Fruit fly (Drosophila melanogaster) whole organism, embryonic: ENCODE data around the gene CG42784.

Experiments
- Aef1 ChIP-seq: fragments of 200-800 bp; sonication (Bioruptor generic); IDR thresholded peaks from 3 replicates; pipeline ENCODE4 v1.3.6; 2022; ENCODE audit warnings: missing biosample characterization, missing genetic modification characterization
- Atf3 ChIP-seq: fragments of 200-800 bp; sonication (Bioruptor generic); optimal IDR thresholded peaks from 3 replicates; lab custom pipeline; 2016; ENCODE audit warnings: missing biosample characterization, missing genetic modification characterization
- CG10979 ChIP-seq: fragments of 200-800 bp; sonication (Bioruptor generic); optimal IDR thresholded peaks from 2 replicates; lab custom pipeline; 2018; ENCODE audit warnings: missing biosample characterization, mild to moderate bottlenecking, missing genetic modification characterization, moderate library complexity
- CG13424 ChIP-seq: fragments of 200-800 bp; sonication (Bioruptor generic); optimal IDR thresholded peaks from 2 replicates; lab custom pipeline; 2019; ENCODE audit warnings: missing biosample characterization, mild to moderate bottlenecking, missing genetic modification characterization, moderate library complexity
- CG13894 ChIP-seq: fragments of 200-800 bp; sonication (Bioruptor generic); optimal IDR thresholded peaks from 3 replicates; lab custom pipeline; 2018; ENCODE audit warnings: missing biosample characterization, mild to moderate bottlenecking, missing genetic modification characterization, moderate library complexity
- CG1647 ChIP-seq: fragments of 200-800 bp; sonication (Bioruptor generic); optimal IDR thresholded peaks from 3 replicates; lab custom pipeline; 2016; ENCODE audit warnings: missing biosample characterization, missing genetic modification characterization
- CG16815 ChIP-seq: fragments of 200-800 bp; sonication (Bioruptor generic); optimal IDR thresholded peaks from 3 replicates; lab custom pipeline; 2017; ENCODE audit warnings: missing biosample characterization, mild to moderate bottlenecking, missing genetic modification characterization
- CG18599 ChIP-seq: fragments of 200-800 bp; sonication (Bioruptor generic); optimal IDR thresholded peaks from 3 replicates; lab custom pipeline; 2017; ENCODE audit warnings: missing biosample characterization, missing genetic modification characterization, mild to moderate bottlenecking, moderate library complexity, missing genetic modification reagents
- CG2199 ChIP-seq: fragments of 200-800 bp; sonication (Bioruptor generic); IDR thresholded peaks from 3 replicates; pipeline ENCODE4 v1.3.6; 2022; ENCODE audit warnings: missing biosample characterization, missing genetic modification characterization
- CG2875 ChIP-seq: fragments of 200-800 bp; sonication (Bioruptor generic); optimal IDR thresholded peaks from 2 replicates; lab custom pipeline; 2017; ENCODE audit warnings: missing biosample characterization, mild to moderate bottlenecking, missing genetic modification characterization, missing genetic modification reagents
- CG43689 ChIP-seq: fragments of 200-800 bp; sonication (Bioruptor generic); IDR thresholded peaks from 2 replicates; pipeline ENCODE4 v1.3.6; 2022; ENCODE audit warnings: missing biosample characterization, missing genetic modification characterization
- CG7839 ChIP-seq: fragments of 200-800 bp; sonication (Bioruptor generic); optimal IDR thresholded peaks from 3 replicates; lab custom pipeline; 2018; ENCODE audit warnings: missing biosample characterization, mild to moderate bottlenecking, missing genetic modification characterization, moderate library complexity
- CTCF ChIP-seq: fragments of 200-800 bp; sonication (Bioruptor generic); optimal IDR thresholded peaks from 2 replicates; lab custom pipeline; 2017; ENCODE audit warnings: missing biosample characterization, mild to moderate bottlenecking, missing genetic modification characterization, moderate library complexity
- Deaf1 ChIP-seq: fragments of 200-800 bp; optimal IDR thresholded peaks from 3 replicates; lab custom pipeline; 2019; ENCODE audit warnings: missing biosample characterization, mild to moderate bottlenecking, missing genetic modification characterization, moderate library complexity
- Drgx ChIP-seq: fragments of 200-800 bp; sonication (Bioruptor generic); IDR thresholded peaks from 2 replicates; pipeline ENCODE4 v1.3.6; 2022; ENCODE audit warnings: missing biosample characterization, missing genetic modification characterization
- Gsc ChIP-seq: fragments of 200-800 bp; sonication (Bioruptor generic); IDR thresholded peaks from 2 replicates; pipeline ENCODE4 v1.3.6; 2022; ENCODE audit warnings: missing biosample characterization, missing genetic modification characterization
- HLH4C ChIP-seq: fragments of 200-800 bp; sonication (Bioruptor generic); IDR thresholded peaks from 3 replicates; pipeline ENCODE4 v1.3.6; 2022; ENCODE audit warnings: missing biosample characterization, missing genetic modification characterization; ENCODE audit not compliant: partially characterized antibody
- HmgD ChIP-seq: fragments of 200-800 bp; sonication (Bioruptor generic); optimal IDR thresholded peaks from 3 replicates; lab custom pipeline; 2016; ENCODE audit warnings: missing biosample characterization, missing genetic modification characterization
- Max ChIP-seq: fragments of 200-800 bp; sonication (Bioruptor generic); optimal IDR thresholded peaks from 2 replicates; lab custom pipeline; 2016; ENCODE audit warnings: missing biosample characterization, mild to moderate bottlenecking, missing genetic modification characterization
- Med ChIP-seq: fragments of 200-800 bp; sonication (Bioruptor generic); peaks from one replicate; lab custom pipeline; 2016; ENCODE audit warnings: missing biosample characterization, missing genetic modification characterization, mild to moderate bottlenecking, inconsistent platforms, moderate library complexity
- Mes4 ChIP-seq: fragments of 200-800 bp; sonication (Bioruptor generic); optimal IDR thresholded peaks from 2 replicates; lab custom pipeline; 2016; ENCODE audit warnings: missing biosample characterization, missing genetic modification characterization
- Ravus ChIP-seq: fragments of 200-800 bp; sonication (Bioruptor generic); IDR thresholded peaks from 2 replicates; pipeline ENCODE4 v1.3.6; 2022; ENCODE audit warnings: missing biosample characterization, missing genetic modification characterization
- Rfx ChIP-seq: fragments of 200-800 bp; sonication (Bioruptor generic); IDR thresholded peaks from 2 replicates; pipeline ENCODE4 v1.3.6; 2022; ENCODE audit warnings: missing biosample characterization, missing genetic modification characterization
- ap ChIP-seq: fragments of 200-800 bp; sonication (Bioruptor generic); IDR thresholded peaks from 2 replicates; pipeline ENCODE4 v1.3.6; 2022; ENCODE audit warnings: missing biosample characterization, missing genetic modification characterization
- bsh ChIP-seq, 2 experiments: fragments of 200-800 bp; sonication (Bioruptor generic); optimal IDR thresholded peaks; 2 replicates each; lab custom pipeline; 2017 to 2018; ENCODE audit warnings: mild to moderate bottlenecking in 2 of 2, missing biosample characterization in 2 of 2, missing genetic modification characterization in 2 of 2, moderate library complexity in 1 of 2
- chinmo ChIP-seq: fragments of 200-800 bp; sonication (Bioruptor generic); IDR thresholded peaks from 4 replicates; pipeline ENCODE4 v1.3.6; 2022; ENCODE audit warnings: missing biosample characterization, missing genetic modification characterization; ENCODE audit not compliant: partially characterized antibody
- dmrt11E ChIP-seq: fragments of 200-800 bp; sonication (Bioruptor generic); optimal IDR thresholded peaks from 3 replicates; lab custom pipeline; 2018; ENCODE audit warnings: missing biosample characterization, mild to moderate bottlenecking, missing genetic modification characterization, moderate library complexity
- dysf ChIP-seq: fragments of 200-800 bp; sonication (Bioruptor generic); IDR thresholded peaks from 3 replicates; pipeline ENCODE4 v1.3.6; 2022; ENCODE audit warnings: missing biosample characterization, missing genetic modification characterization
- fd64A ChIP-seq: fragments of 200-800 bp; sonication (Bioruptor generic); optimal IDR thresholded peaks from 3 replicates; lab custom pipeline; 2018; ENCODE audit warnings: missing biosample characterization, mild to moderate bottlenecking, missing genetic modification characterization
- ham ChIP-seq: fragments of 200-800 bp; sonication (Bioruptor generic); IDR thresholded peaks from 2 replicates; pipeline ENCODE4 v1.3.6; 2022; ENCODE audit warnings: missing biosample characterization, missing genetic modification characterization
- nom ChIP-seq: fragments of 200-800 bp; sonication (Bioruptor generic); optimal IDR thresholded peaks from 2 replicates; lab custom pipeline; 2017; ENCODE audit warnings: missing biosample characterization, missing genetic modification characterization, mild to moderate bottlenecking, moderate library complexity, missing genetic modification reagents
- prd ChIP-seq, 3 experiments: fragments of >200 bp in 2 of 3; fragments of 200-800 bp in 1 of 3; sonication (Bioruptor generic) in 1 of 3; optimal IDR thresholded peaks in 2 of 3; IDR thresholded peaks in 1 of 3; 2 replicates in 2 of 3; 3 replicates in 1 of 3; pipeline versions ENCODE4 v1.3.6 to Lab custom; 2017 to 2022; ENCODE audit warnings: missing biosample characterization in 1 of 3, missing genetic modification characterization in 1 of 3
- sens ChIP-seq: fragments of 200-800 bp; sonication (Bioruptor generic); peaks from one replicate; lab custom pipeline; 2016; ENCODE audit warnings: missing biosample characterization, missing genetic modification characterization
- sqz ChIP-seq: fragments of 200-800 bp; sonication (Bioruptor generic); optimal IDR thresholded peaks from 3 replicates; lab custom pipeline; 2018; ENCODE audit warnings: missing biosample characterization, mild to moderate bottlenecking, missing genetic modification characterization
- tna ChIP-seq: fragments of 200-800 bp; sonication (Bioruptor generic); IDR thresholded peaks from 2 replicates; pipeline ENCODE4 v1.3.6; 2022; ENCODE audit warnings: missing biosample characterization, missing genetic modification characterization; ENCODE audit not compliant: partially characterized antibody
- vvl ChIP-seq: fragments of 200-800 bp; sonication (Bioruptor generic); IDR thresholded peaks from 2 replicates; pipeline ENCODE4 v1.3.6; 2022; ENCODE audit warnings: missing biosample characterization, missing genetic modification characterization

The CG42784 gene

DNA sequence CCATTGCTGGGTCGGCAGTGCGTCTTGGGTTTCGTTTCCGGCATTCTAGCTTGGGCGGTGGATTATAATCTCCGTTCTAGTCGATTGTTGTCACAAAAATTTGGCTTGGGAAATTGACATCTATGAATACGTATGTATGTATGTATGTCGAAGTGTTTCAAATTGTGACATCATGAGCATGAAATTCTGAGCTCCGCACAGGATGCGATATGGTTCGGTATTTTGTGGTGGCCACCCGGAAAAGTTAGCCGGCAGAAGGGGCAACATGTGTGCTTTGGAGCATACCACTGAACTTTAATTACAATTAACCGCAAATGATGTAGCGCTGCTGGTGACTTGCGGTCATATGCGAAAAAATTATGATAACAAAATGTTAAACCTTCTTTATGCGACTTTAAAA lies 120.4 kb downstream of the CG42784 start, which contains the start of gene CG15638:
Gene CG15638 (minus strand): TSS at position 101 of the 400 bp plus-strand sequence.
- TF ChIP-seq HLH4C (GFP tag; lab: Robert Waterston, UW) (no peak), CG16815 (GFP tag; lab: Kevin White, UChicago) (no peak), CG43689 (GFP tag; lab: Robert Waterston, UW) (no peak), HmgD (GFP tag; lab: Kevin White, UChicago) (no peak), Rfx (GFP tag; lab: Robert Waterston, UW) (no peak), CG2875 (no peak), Atf3 (GFP tag; lab: Kevin White, UChicago) (no peak), fd64A (no peak), dmrt11E (tag; lab: Kevin White, UChicago) (no peak)
- TF ChIP-seq, all 482 proteins: peak for 0

DNA sequence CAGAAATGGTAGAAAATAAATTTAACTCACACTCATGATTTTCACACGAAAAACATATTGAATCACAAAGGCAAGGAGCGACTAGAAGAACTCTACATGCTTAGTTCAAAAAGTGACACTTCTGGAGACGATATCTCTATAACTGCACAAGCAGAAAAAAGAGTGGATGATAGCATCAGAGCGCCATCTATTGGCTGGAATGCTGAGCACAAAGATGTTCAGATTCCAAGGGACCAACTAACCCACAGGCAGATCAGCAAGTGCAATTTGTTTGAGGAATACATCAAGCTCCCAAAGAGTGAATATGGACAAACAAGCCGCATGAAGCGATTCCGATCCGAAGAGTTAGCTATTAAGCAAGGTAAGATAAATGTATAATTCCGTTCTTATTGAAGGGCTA lies 125.5 kb downstream of the CG42784 start, which contains the start of gene CG16852:
Gene CG16852 (plus strand): TSS at position 48 of the 400 bp plus-strand sequence.
- TF ChIP-seq CG13424 (tag; lab: Kevin White, UChicago) (no peak), CTCF (GFP tag; lab: Kevin White, UChicago) (peak; percentile 79), CG10979 (peak; percentile 56), Ravus (no peak), prd (optimal IDR thresholded peaks at IDR 0.05; lab: Kevin White, UChicago) (no peak), prd (GFP tag; IDR thresholded peaks at IDR 0.05; lab: Robert Waterston, UW) (no peak)

DNA sequence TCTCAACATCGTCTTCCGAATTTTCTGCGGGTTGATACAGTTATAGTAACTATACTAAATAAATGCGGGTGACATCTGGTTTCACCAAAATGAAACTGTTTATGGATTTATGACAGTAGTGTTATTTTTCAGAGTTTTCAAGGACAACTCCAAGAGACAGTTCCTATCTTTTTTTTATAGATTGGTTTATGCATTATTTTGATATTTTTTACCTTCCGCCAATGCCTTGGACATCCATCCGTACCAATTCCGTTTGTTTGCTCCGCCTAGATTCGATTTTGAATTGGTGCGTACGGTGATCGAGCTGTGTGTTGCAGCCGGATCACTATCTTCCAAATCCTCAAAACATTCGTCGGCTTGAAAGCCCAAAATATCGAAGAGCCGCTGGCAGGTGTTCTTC lies 126.7 kb downstream of the CG42784 start, which contains the start of gene CG16853:
Gene CG16853 (plus strand): TSS at position 301 of the 400 bp plus-strand sequence.
- TF ChIP-seq dysf (GFP tag; lab: Robert Waterston, UW) (no peak), CG7839 (tag; lab: Kevin White, UChicago) (no peak), Mes4 (GFP tag; lab: Kevin White, UChicago) (no peak)
- TF ChIP-seq, all 482 proteins: peak for 0

DNA sequence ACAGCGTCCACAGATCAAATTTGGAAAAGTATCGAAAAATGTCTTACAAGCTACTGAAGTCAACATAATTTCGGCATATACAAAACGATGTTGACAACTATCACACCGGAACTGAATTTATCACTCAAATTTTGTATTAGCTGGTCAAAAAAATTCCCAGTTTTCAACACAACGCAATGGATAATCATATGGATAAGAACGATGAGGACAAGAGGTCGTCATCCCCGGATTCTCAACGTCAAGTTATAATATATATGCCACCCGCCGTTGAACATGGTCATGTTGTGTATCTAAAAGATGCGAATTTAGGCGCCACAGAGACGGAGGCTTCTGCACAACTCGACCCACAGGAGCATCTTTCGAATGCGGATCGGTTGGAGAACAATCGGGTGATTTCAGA lies 127.2 kb downstream of the CG42784 start, which contains the start of gene CG9263:
Gene CG9263 (minus strand): TSS at position 101 of the 400 bp plus-strand sequence.
- peak; percentile 50 for TF ChIP-seq sens
- no peak for TF ChIP-seq Max (GFP tag; lab: Kevin White, UChicago)

DNA sequence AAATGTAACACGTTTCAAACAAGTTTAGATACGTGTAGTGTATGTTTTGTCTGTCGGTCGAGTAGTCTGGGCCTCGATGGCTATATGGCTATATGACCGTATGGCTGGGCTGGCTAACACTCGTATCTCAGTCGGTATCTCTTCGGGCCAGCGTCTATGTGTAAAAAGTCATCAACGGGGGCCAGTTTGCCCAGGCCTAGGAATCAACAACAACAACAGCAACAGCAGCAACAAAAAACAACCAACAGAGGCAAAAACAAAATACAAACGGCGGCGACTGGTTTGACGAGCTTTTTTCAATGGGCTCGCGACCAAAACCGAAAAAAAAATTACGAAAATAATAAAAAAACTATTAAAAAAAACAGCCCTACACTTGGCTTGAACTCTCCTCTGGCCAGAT lies 130.4 kb downstream of the CG42784 start:
- TF ChIP-seq nom (GFP tag; lab: Kevin White, UChicago): peak; percentile 98
- TF ChIP-seq CG1647: no peak
- peak; percentile 69 for TF ChIP-seq sens
- TF ChIP-seq ham: no peak
- TF ChIP-seq bsh (GFP tag; optimal IDR thresholded peaks at IDR 0.05; lab: Kevin White, UChicago): peak in 1 of 2 experiments; percentile 95
- peak; percentile 22 for TF ChIP-seq Med (GFP tag; lab: Kevin White, UChicago)
- peak; percentile 89; the same call in 2 of the 3 replicates for TF ChIP-seq CG2199 (GFP tag; lab: Robert Waterston, UW)
- TF ChIP-seq Deaf1 (tag; lab: Kevin White, UChicago): peak; percentile 79
- TF ChIP-seq tna (GFP tag; lab: Robert Waterston, UW): no peak
- peak; percentile 59 for TF ChIP-seq Drgx (GFP tag; lab: Robert Waterston, UW)
- no peak for TF ChIP-seq Gsc (GFP tag; lab: Robert Waterston, UW)
- TF ChIP-seq sqz (GFP tag; lab: Kevin White, UChicago): peak; percentile 82
- no peak for TF ChIP-seq ap (GFP tag; lab: Robert Waterston, UW)
- 0 out of 4 replicates have a peak, but pooled peaks have one; percentile 67 for TF ChIP-seq chinmo (GFP tag; lab: Robert Waterston, UW)
- no peak for TF ChIP-seq CG18599 (GFP tag; lab: Kevin White, UChicago)
- TF ChIP-seq vvl (GFP tag; lab: Robert Waterston, UW): 0 out of 2 replicates have a peak, but pooled peaks have one; percentile 16
- peak; percentile 92 for TF ChIP-seq CG13894 (tag; lab: Kevin White, UChicago)
- TF ChIP-seq Aef1 (GFP tag; lab: Robert Waterston, UW): 0 out of 3 replicates have a peak, but pooled peaks have one; percentile 14
